Worm (Caenorhabditis elegans) whole organism, late embryonic: ENCODE measurements around the gene C13G5.2.
A peak's percentile ranks its signal among the peaks of the same experiment; 100 is the strongest.

Experiments
- C08G9.2 ChIP-seq: sonication (generic microtip); optimal IDR thresholded peaks from 2 replicates; lab custom pipeline; 2016; ENCODE audit warnings: mild to moderate bottlenecking, missing genetic modification characterization, moderate library complexity, missing compliant biosample characterization
- F13H6.1 ChIP-seq: sonication (generic microtip); optimal IDR thresholded peaks from 2 replicates; lab custom pipeline; 2016; ENCODE audit warnings: missing genetic modification characterization, missing compliant biosample characterization
- K02D7.2 ChIP-seq: sonication (generic microtip); optimal IDR thresholded peaks from 2 replicates; lab custom pipeline; 2017; ENCODE audit warnings: mild to moderate bottlenecking, missing genetic modification characterization, missing compliant biosample characterization
- K09A11.1 ChIP-seq: sonication (generic microtip); optimal IDR thresholded peaks from 2 replicates; lab custom pipeline; 2017; ENCODE audit warnings: antibody characterized with exemption, mild to moderate bottlenecking, missing genetic modification characterization, missing compliant biosample characterization; ENCODE audit not compliant: insufficient read depth
- T23F11.4 ChIP-seq: fragments of 200-800 bp; sonication (Bioruptor generic); optimal IDR thresholded peaks from 2 replicates; lab custom pipeline; 2018; ENCODE audit warnings: mild to moderate bottlenecking, missing genetic modification characterization, missing compliant biosample characterization
- Y22D7AL.16 ChIP-seq: sonication (generic microtip); optimal IDR thresholded peaks from 2 replicates; lab custom pipeline; 2016; ENCODE audit warnings: missing genetic modification characterization, missing compliant biosample characterization
- ama-1 ChIP-seq: fragments of 150-350 bp; optimal IDR thresholded peaks from 2 replicates; lab custom pipeline; 2014
- ceh-14 ChIP-seq: sonication (generic microtip); optimal IDR thresholded peaks from 2 replicates; lab custom pipeline; 2016; ENCODE audit warnings: missing genotype, missing genetic modification characterization, missing compliant biosample characterization
- ceh-19 ChIP-seq: fragments of 200-800 bp; sonication (Bioruptor generic); optimal IDR thresholded peaks from 2 replicates; lab custom pipeline; 2018; ENCODE audit warnings: mild to moderate bottlenecking, missing genetic modification characterization, missing compliant biosample characterization
- ceh-22 ChIP-seq: sonication (generic microtip); optimal IDR thresholded peaks from 2 replicates; lab custom pipeline; 2017; ENCODE audit warnings: missing biosample characterization, missing genetic modification characterization
- ceh-30 ChIP-seq: fragments of 150-350 bp; optimal IDR thresholded peaks from 2 replicates; lab custom pipeline; 2014; ENCODE audit warnings: missing biosample characterization, missing genetic modification characterization
- ceh-31 ChIP-seq: sonication (generic microtip); optimal IDR thresholded peaks from 2 replicates; lab custom pipeline; 2016; ENCODE audit warnings: missing genetic modification characterization, missing compliant biosample characterization
- ceh-48 ChIP-seq: sonication (generic microtip); optimal IDR thresholded peaks from 2 replicates; lab custom pipeline; 2016; ENCODE audit warnings: missing genetic modification characterization, inconsistent platforms, missing compliant biosample characterization
- ceh-6 ChIP-seq: fragments of 200-800 bp; sonication (Bioruptor generic); optimal IDR thresholded peaks from 2 replicates; lab custom pipeline; 2018; ENCODE audit warnings: mild to moderate bottlenecking, missing genetic modification characterization, missing compliant biosample characterization
- dmd-4 ChIP-seq: sonication (generic microtip); optimal IDR thresholded peaks from 2 replicates; lab custom pipeline; 2016; ENCODE audit warnings: borderline replicate concordance, missing genetic modification characterization, missing compliant biosample characterization
- dve-1 ChIP-seq: sonication (generic microtip); optimal IDR thresholded peaks from 2 replicates; lab custom pipeline; 2017; ENCODE audit warnings: antibody characterized with exemption, mild to moderate bottlenecking, missing genetic modification characterization, missing compliant biosample characterization
- elt-2 ChIP-seq: sonication (generic microtip); optimal IDR thresholded peaks from 2 replicates; lab custom pipeline; 2016; ENCODE audit warnings: missing genetic modification reagents, missing genetic modification characterization, missing compliant biosample characterization
- ets-4 ChIP-seq: sonication (generic microtip); optimal IDR thresholded peaks from 2 replicates; lab custom pipeline; 2016; ENCODE audit warnings: missing genetic modification characterization, missing compliant biosample characterization
- fkh-10 ChIP-seq: fragments of 150-350 bp; optimal IDR thresholded peaks from 2 replicates; lab custom pipeline; 2014; ENCODE audit warnings: missing biosample characterization, missing genetic modification reagents, missing genetic modification characterization
- fkh-6 ChIP-seq: sonication (generic microtip); optimal IDR thresholded peaks from 2 replicates; lab custom pipeline; 2016; ENCODE audit warnings: missing genetic modification characterization, missing compliant biosample characterization
- gmeb-2 ChIP-seq: sonication (generic microtip); optimal IDR thresholded peaks from 2 replicates; lab custom pipeline; 2016; ENCODE audit warnings: missing genetic modification characterization, inconsistent platforms, missing compliant biosample characterization
- hlh-13 ChIP-seq: fragments of 200-800 bp; sonication (Bioruptor generic); optimal IDR thresholded peaks from 2 replicates; lab custom pipeline; 2018; ENCODE audit warnings: mild to moderate bottlenecking, missing genetic modification characterization, missing compliant biosample characterization
- hlh-15 ChIP-seq: sonication (generic microtip); optimal IDR thresholded peaks from 2 replicates; lab custom pipeline; 2016; ENCODE audit warnings: missing genetic modification characterization, missing compliant biosample characterization
- hlh-8 ChIP-seq: sonication (generic microtip); optimal IDR thresholded peaks from 2 replicates; lab custom pipeline; 2016; ENCODE audit warnings: missing genotype, missing genetic modification characterization, missing compliant biosample characterization
- lim-6 ChIP-seq: sonication (generic microtip); optimal IDR thresholded peaks from 2 replicates; lab custom pipeline; 2016; ENCODE audit warnings: missing genetic modification characterization, missing compliant biosample characterization
- madf-2 ChIP-seq: sonication (generic microtip); optimal IDR thresholded peaks from 2 replicates; lab custom pipeline; 2017; ENCODE audit warnings: missing genetic modification characterization, missing compliant biosample characterization
- nfya-1 ChIP-seq: sonication (generic microtip); optimal IDR thresholded peaks from 2 replicates; lab custom pipeline; 2017; ENCODE audit warnings: missing genetic modification characterization, mild to moderate bottlenecking, missing compliant biosample characterization, antibody characterized with exemption, moderate library complexity
- nhr-11 ChIP-seq: fragments of 150-350 bp; optimal IDR thresholded peaks from 2 replicates; lab custom pipeline; 2014; ENCODE audit warnings: missing biosample characterization, missing genetic modification characterization
- npax-4 ChIP-seq: sonication (generic microtip); optimal IDR thresholded peaks from 2 replicates; lab custom pipeline; 2016; ENCODE audit warnings: missing genetic modification characterization, missing compliant biosample characterization
- odd-2 ChIP-seq: sonication (generic microtip); optimal IDR thresholded peaks from 2 replicates; lab custom pipeline; 2017; ENCODE audit warnings: antibody characterized with exemption, mild to moderate bottlenecking, missing genetic modification characterization, missing compliant biosample characterization
- pat-9 ChIP-seq: fragments of 200-800 bp; sonication (Bioruptor generic); optimal IDR thresholded peaks from 2 replicates; lab custom pipeline; 2018; ENCODE audit warnings: mild to moderate bottlenecking, missing genetic modification characterization, moderate library complexity, missing compliant biosample characterization
- pax-1 ChIP-seq: fragments of 150-350 bp; optimal IDR thresholded peaks from 2 replicates; lab custom pipeline; 2014; ENCODE audit warnings: missing biosample characterization, missing genetic modification characterization
- pha-2 ChIP-seq: sonication (generic microtip); optimal IDR thresholded peaks from 2 replicates; lab custom pipeline; 2017; ENCODE audit warnings: mild to moderate bottlenecking, missing genetic modification characterization, missing compliant biosample characterization
- pha-4 ChIP-seq: fragments of 150-350 bp; optimal IDR thresholded peaks from 2 replicates; lab custom pipeline; 2018; ENCODE audit warnings: missing biosample characterization, missing genetic modification reagents, missing genetic modification characterization
- rnt-1 ChIP-seq: sonication (generic microtip); optimal IDR thresholded peaks from 2 replicates; lab custom pipeline; 2016; ENCODE audit warnings: missing genetic modification characterization, missing compliant biosample characterization
- sdc-2 ChIP-seq: sonication (generic microtip); optimal IDR thresholded peaks from 2 replicates; lab custom pipeline; 2016; ENCODE audit warnings: missing genotype, missing genetic modification characterization, missing compliant biosample characterization
- sox-2 ChIP-seq: fragments of 200-800 bp; sonication (Bioruptor generic); IDR thresholded peaks from 2 replicates; pipeline ENCODE4 v1.3.6; 2022; ENCODE audit warnings: missing genetic modification reagents, missing genetic modification characterization, missing compliant biosample characterization
- sox-4 ChIP-seq: sonication (generic microtip); optimal IDR thresholded peaks from 2 replicates; lab custom pipeline; 2017; ENCODE audit warnings: mild to moderate bottlenecking, missing genetic modification characterization, inconsistent platforms, missing compliant biosample characterization
- syd-9 ChIP-seq: sonication (generic microtip); optimal IDR thresholded peaks from 2 replicates; lab custom pipeline; 2016; ENCODE audit warnings: mild to moderate bottlenecking, missing genetic modification characterization, moderate library complexity, missing compliant biosample characterization
- unc-42 ChIP-seq: sonication (generic microtip); optimal IDR thresholded peaks from 2 replicates; lab custom pipeline; 2016; ENCODE audit warnings: missing genotype, missing genetic modification characterization, missing compliant biosample characterization
- ztf-16 ChIP-seq: sonication (generic microtip); optimal IDR thresholded peaks from 2 replicates; lab custom pipeline; 2017; ENCODE audit warnings: missing genetic modification characterization, missing compliant biosample characterization

Gene C13G5.2

DNA sequence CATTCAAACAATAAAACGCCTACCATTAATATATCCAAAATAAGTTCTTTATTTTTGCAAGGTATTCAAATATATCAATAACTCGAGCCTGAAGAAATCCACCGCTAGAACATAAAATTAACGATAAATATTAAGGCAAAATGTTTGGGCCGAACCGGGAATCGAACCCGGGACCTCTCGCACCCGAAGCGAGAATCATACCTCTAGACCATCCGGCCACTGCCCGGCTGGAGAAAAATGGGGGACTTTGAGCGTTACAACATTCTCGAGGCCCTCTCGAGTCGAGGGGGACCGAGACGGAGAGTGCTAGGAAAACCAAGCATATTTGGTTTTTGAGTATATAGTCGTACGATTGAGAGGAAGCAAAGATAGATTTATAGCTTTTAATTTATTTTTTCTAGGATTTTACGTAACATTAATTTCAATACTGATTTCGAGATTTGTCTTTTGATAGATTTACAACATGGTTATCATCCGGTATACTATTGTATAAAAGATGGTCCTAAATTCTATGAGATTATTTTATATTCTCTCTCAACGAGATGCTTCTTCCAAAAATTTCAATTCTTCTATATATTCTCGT lies 32.1 kb upstream of the C13G5.2 start, which contains the start of gene flp-23 (continued):
- peak; percentile 33 for TF ChIP-seq rnt-1 (tag; lab: Kevin White, UChicago)
- peak; percentile 56 for TF ChIP-seq K09A11.1 (tag; lab: Kevin White, UChicago)
- TF ChIP-seq dmd-4 (tag; lab: Kevin White, UChicago), result peak; percentile 54
- peak; percentile 29 for TF ChIP-seq hlh-15 (tag; lab: Kevin White, UChicago)
- TF ChIP-seq sox-2, result peak; percentile 53
- TF ChIP-seq ceh-14 (tag; lab: Kevin White, UChicago), result peak; percentile 41
- TF ChIP-seq ets-4 (tag; lab: Kevin White, UChicago), result peak; percentile 6
- TF ChIP-seq C08G9.2 (tag; lab: Kevin White, UChicago), result peak; percentile 39
- TF ChIP-seq pha-4 (tag; lab: Kevin White, UChicago), result no peak
- TF ChIP-seq madf-2, result peak; percentile 59
- no peak for TF ChIP-seq ama-1
- no peak for TF ChIP-seq pax-1 (tag; lab: Kevin White, UChicago)
- TF ChIP-seq hlh-8 (tag; lab: Kevin White, UChicago), result no peak
- TF ChIP-seq hlh-13 (GFP tag; lab: Kevin White, UChicago), result no peak
- TF ChIP-seq T23F11.4 (GFP tag; lab: Kevin White, UChicago), result peak; percentile 51
- peak; percentile 55 for TF ChIP-seq nfya-1 (tag; lab: Kevin White, UChicago)
- TF ChIP-seq ceh-22, result no peak
- no peak for TF ChIP-seq F13H6.1 (tag; lab: Kevin White, UChicago)
- peak; percentile 27 for TF ChIP-seq Y22D7AL.16 (tag; lab: Kevin White, UChicago)
- TF ChIP-seq ceh-48, result peak; percentile 60
- peak; percentile 44 for TF ChIP-seq pat-9 (tag; lab: Kevin White, UChicago)
- peak; percentile 66 for TF ChIP-seq sox-4 (tag; lab: Kevin White, UChicago)
- TF ChIP-seq elt-2 (tag; lab: Kevin White, UChicago), result peak; percentile 63
- TF ChIP-seq ztf-16 (tag; lab: Kevin White, UChicago), result peak; percentile 53

DNA sequence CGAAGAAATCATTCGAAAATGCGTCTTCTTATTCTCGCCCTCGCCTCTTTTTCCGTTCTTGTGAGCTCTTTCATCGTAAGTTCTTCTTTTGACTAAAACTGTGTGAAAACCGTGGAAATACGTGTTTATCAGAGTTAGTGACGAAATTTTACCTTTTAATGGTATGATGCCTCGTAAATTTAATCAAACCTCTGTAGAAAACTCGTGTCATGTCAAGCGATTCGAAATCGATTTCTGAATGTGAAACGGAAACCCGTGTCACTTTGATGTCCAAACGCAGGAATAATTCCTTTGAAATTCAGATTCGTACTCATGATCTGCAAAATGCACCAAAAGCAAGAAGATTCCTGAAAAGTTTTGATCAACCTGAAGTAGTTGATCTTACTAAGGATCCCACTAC lies 30.3 kb upstream of the C13G5.2 start, which contains the start of gene F22B7.3:
Gene F22B7.3, plus strand, starts transcription at position 301 of the 400 bp plus-strand sequence.
- TF ChIP-seq elt-2 (tag; lab: Kevin White, UChicago) (no peak), pha-2 (tag; lab: Kevin White, UChicago) (no peak), odd-2 (no peak), fkh-10 (GFP tag; lab: Kevin White, UChicago) (no peak), sdc-2 (no peak), ceh-30 (tag; lab: Kevin White, UChicago) (no peak), ama-1 (no peak), T23F11.4 (GFP tag; lab: Kevin White, UChicago) (no peak), ceh-19 (GFP tag; lab: Kevin White, UChicago) (no peak), ceh-6 (no peak), ztf-16 (tag; lab: Kevin White, UChicago) (no peak), ceh-14 (tag; lab: Kevin White, UChicago) (no peak), F13H6.1 (tag; lab: Kevin White, UChicago) (no peak), ceh-22 (no peak), K09A11.1 (tag; lab: Kevin White, UChicago) (no peak), ceh-31 (tag; lab: Kevin White, UChicago) (no peak), nfya-1 (tag; lab: Kevin White, UChicago) (no peak), gmeb-2 (tag; lab: Kevin White, UChicago) (no peak)
- TF ChIP-seq, all 69 proteins: peak for 0

DNA sequence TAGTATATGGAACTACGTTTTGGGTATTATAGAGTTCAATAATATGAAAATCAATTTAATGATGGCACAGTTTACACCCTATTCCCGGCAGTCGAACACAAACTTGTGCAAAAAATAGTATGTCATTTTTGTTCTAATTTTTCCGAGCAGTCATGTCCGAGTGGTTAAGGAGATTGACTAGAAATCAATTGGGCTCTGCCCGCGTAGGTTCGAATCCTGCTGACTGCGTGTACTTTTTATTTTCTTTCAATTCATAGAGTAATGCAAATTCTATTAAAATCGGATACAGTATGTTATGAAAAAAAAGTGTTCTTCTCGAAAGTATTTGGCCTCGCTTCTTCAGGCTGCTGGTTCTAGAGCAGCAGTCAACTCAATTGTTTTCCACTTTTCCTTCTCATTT lies 27.8 kb upstream of the C13G5.2 start:
- TF ChIP-seq rnt-1 (tag; lab: Kevin White, UChicago) (no peak), nhr-11 (tag; lab: Kevin White, UChicago) (no peak), pha-2 (tag; lab: Kevin White, UChicago) (no peak), ceh-31 (tag; lab: Kevin White, UChicago) (no peak), lim-6 (no peak)
- TF ChIP-seq, all 69 proteins: peak for 0

DNA sequence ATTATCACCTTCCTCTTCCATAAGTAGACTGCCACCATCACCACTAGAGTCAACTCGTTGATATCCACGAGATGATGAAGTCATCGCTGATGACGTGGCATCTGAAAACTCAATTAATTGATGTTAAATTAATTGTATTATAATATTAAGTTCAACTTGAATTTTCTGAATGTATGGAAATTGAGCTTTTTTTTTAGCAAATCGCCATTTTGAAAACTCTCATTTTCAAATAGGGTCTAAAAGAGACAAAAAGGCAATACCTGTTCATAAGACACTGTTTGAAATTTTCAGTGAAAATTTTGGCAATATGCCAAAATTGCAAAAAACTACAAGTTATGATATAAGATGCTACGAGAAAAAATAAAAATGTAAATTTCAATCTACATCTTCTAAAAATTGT lies 25.4 kb upstream of the C13G5.2 start, which contains the start of gene twk-7:
Gene twk-7, minus strand, starts transcription at position 101 of the 400 bp plus-strand sequence.
- TF ChIP-seq dve-1 (tag; lab: Kevin White, UChicago) (no peak), ceh-31 (tag; lab: Kevin White, UChicago) (no peak), unc-42 (tag; lab: Kevin White, UChicago) (no peak), K02D7.2 (tag; lab: Kevin White, UChicago) (no peak), K09A11.1 (tag; lab: Kevin White, UChicago) (no peak), ceh-19 (GFP tag; lab: Kevin White, UChicago) (no peak), sox-2 (no peak), npax-4 (tag; lab: Kevin White, UChicago) (no peak), fkh-6 (tag; lab: Kevin White, UChicago) (no peak), ceh-14 (tag; lab: Kevin White, UChicago) (no peak), syd-9 (no peak)
- TF ChIP-seq, all 69 proteins: peak for 0
